Fruit fly (Drosophila melanogaster): ENCODE results near the gene jb.
A peak's percentile ranks its signal among the peaks of the same experiment; 100 is the strongest.

DNA sequence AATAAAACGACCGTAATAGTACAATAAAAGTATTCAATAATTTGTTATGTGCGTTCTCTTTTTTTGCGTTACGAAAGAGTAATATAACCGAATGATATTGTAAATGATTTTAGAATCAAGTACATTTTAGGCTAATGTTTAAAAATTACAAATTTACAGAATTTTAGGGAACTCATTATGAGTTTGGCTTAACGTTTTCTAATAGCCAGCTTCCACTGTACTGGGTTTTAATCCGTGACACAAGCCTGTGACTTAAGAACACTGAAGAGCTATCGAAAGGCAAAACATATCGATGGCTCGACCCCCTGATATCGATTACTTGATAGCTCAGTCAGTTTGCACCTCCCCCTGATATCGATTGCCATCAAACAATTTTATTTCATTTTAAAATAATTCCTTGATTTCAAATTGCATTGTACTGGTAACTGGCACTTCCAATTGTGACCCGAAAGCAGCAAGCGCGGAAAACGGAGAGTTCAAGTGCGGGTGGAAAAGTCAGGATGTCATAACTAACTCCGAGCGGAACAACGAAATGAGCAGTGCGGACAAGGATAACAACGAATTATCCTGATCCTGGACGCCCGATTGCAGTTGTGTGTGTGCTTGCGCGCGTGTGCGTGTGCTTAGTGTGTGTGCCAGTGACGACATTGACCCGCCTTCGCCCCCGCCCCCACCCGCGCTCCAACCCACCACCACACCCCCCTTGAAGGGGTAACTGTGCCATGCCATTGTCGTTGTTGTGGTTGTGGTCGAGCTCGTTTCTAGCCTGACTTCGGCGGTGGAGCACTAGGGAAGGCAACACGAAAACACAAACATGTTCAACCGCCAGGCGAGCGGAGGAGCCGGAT lies 3.7 kb upstream of the jb start, which contains the start of gene HERC2:
- TF ChIP-seq lz (GFP tag; optimal IDR thresholded peaks at IDR 0.05): peak; percentile 59
- peak; percentile 37; the same call in 1 of the 2 replicates for TF ChIP-seq Gug (GFP tag; IDR thresholded peaks at IDR 0.05)
- peak; percentile 64 for TF ChIP-seq CG31627 (GFP tag; optimal IDR thresholded peaks at IDR 0.05)
- TF ChIP-seq Ets21C (GFP tag; optimal IDR thresholded peaks at IDR 0.05): peak; percentile 59
- TF ChIP-seq Blimp-1 (GFP tag; optimal IDR thresholded peaks at IDR 0.05): no peak
- TF ChIP-seq CG8119 (GFP tag; IDR thresholded peaks at IDR 0.05): no peak
- TF ChIP-seq dac (GFP tag; optimal IDR thresholded peaks at IDR 0.05): no peak
- no peak for TF ChIP-seq CG9139 (GFP tag; optimal IDR thresholded peaks at IDR 0.05)

Measured in whole organism, prepupa.